Fruit fly (Drosophila melanogaster) whole organism, embryonic: ENCODE measurements around the gene CG15877.

Source experiments
- B-H2 ChIP-seq: fragments of 200-800 bp; sonication (Bioruptor generic); optimal IDR thresholded peaks from 2 replicates; lab custom pipeline; 2018; ENCODE audit warnings: missing biosample characterization, mild to moderate bottlenecking, missing genetic modification characterization
- CG10267 ChIP-seq: fragments of 200-800 bp; sonication (Bioruptor generic); optimal IDR thresholded peaks from 2 replicates; lab custom pipeline; 2018; ENCODE audit warnings: missing biosample characterization, mild to moderate bottlenecking, missing genetic modification characterization, moderate library complexity
- CG11560 ChIP-seq: fragments of 200-800 bp; sonication (Bioruptor generic); IDR thresholded peaks from 3 replicates; pipeline ENCODE4 v1.3.6; 2022; ENCODE audit warnings: missing biosample characterization, missing genetic modification characterization
- CG11696 ChIP-seq: fragments of 200-800 bp; sonication (Bioruptor generic); IDR thresholded peaks from 2 replicates; pipeline ENCODE4 v1.3.6; 2022; ENCODE audit warnings: missing biosample characterization, missing genetic modification characterization
- CG12769 ChIP-seq: fragments of 200-800 bp; sonication (Bioruptor generic); optimal IDR thresholded peaks from 2 replicates; lab custom pipeline; 2019; ENCODE audit warnings: missing biosample characterization, mild to moderate bottlenecking, missing genetic modification characterization, moderate library complexity
- CG13894 ChIP-seq: fragments of 200-800 bp; sonication (Bioruptor generic); optimal IDR thresholded peaks from 3 replicates; lab custom pipeline; 2018; ENCODE audit warnings: missing biosample characterization, mild to moderate bottlenecking, missing genetic modification characterization, moderate library complexity
- CG14014 ChIP-seq: fragments of 200-800 bp; sonication (Bioruptor generic); IDR thresholded peaks from 2 replicates; pipeline ENCODE4 v1.3.6; 2022; ENCODE audit warnings: missing biosample characterization, missing genetic modification characterization
- CG14050 ChIP-seq: fragments of 200-800 bp; sonication (Bioruptor generic); IDR thresholded peaks from 3 replicates; pipeline ENCODE4 v1.3.6; 2022; ENCODE audit warnings: missing biosample characterization, missing genetic modification characterization
- CG16779 ChIP-seq: fragments of 200-800 bp; sonication (Bioruptor generic); IDR thresholded peaks from 2 replicates; pipeline ENCODE4 v1.3.6; 2022; ENCODE audit warnings: missing biosample characterization, missing genetic modification characterization
- CG17568 ChIP-seq: fragments of 200-800 bp; sonication (Bioruptor generic); optimal IDR thresholded peaks from 2 replicates; lab custom pipeline; 2018; ENCODE audit warnings: missing biosample characterization, mild to moderate bottlenecking, missing genetic modification characterization, moderate library complexity
- CG18011 ChIP-seq: fragments of 200-800 bp; sonication (Bioruptor generic); optimal IDR thresholded peaks from 2 replicates; lab custom pipeline; 2017; ENCODE audit warnings: missing biosample characterization, missing genetic modification characterization, mild to moderate bottlenecking, moderate library complexity, missing genotype
- CG18764 ChIP-seq: fragments of 200-800 bp; sonication (Bioruptor generic); optimal IDR thresholded peaks from 3 replicates; lab custom pipeline; 2016; ENCODE audit warnings: missing biosample characterization, missing genetic modification characterization
- CG2116 ChIP-seq: fragments of 200-800 bp; sonication (Bioruptor generic); optimal IDR thresholded peaks from 3 replicates; lab custom pipeline; 2018; ENCODE audit warnings: missing biosample characterization, mild to moderate bottlenecking, missing genetic modification characterization
- CG31365 ChIP-seq: fragments of 200-800 bp; sonication (Bioruptor generic); optimal IDR thresholded peaks from 2 replicates; lab custom pipeline; 2018; ENCODE audit warnings: missing biosample characterization, mild to moderate bottlenecking, missing genetic modification characterization
- CG32772 ChIP-seq: fragments of 200-800 bp; sonication (Bioruptor generic); IDR thresholded peaks from 2 replicates; pipeline ENCODE4 v1.3.6; 2022; ENCODE audit warnings: missing biosample characterization, missing genetic modification characterization
- CG33557 ChIP-seq: fragments of 200-800 bp; sonication (Bioruptor generic); optimal IDR thresholded peaks from 2 replicates; lab custom pipeline; 2019; ENCODE audit warnings: missing biosample characterization, mild to moderate bottlenecking, missing genetic modification characterization, moderate library complexity
- CG42726 ChIP-seq: fragments of 200-800 bp; sonication (Bioruptor generic); IDR thresholded peaks from 2 replicates; pipeline ENCODE4 v1.3.6; 2022; ENCODE audit warnings: missing biosample characterization, missing genetic modification characterization; ENCODE audit not compliant: partially characterized antibody
- CG5245 ChIP-seq: fragments of 200-800 bp; sonication (Bioruptor generic); optimal IDR thresholded peaks from 3 replicates; lab custom pipeline; 2016; ENCODE audit warnings: missing biosample characterization, missing genetic modification characterization
- CG6654 ChIP-seq: fragments of 200-800 bp; sonication (Bioruptor generic); optimal IDR thresholded peaks from 2 replicates; lab custom pipeline; 2017; ENCODE audit warnings: missing biosample characterization, mild to moderate bottlenecking, missing genetic modification characterization
- CG9727 ChIP-seq: fragments of 200-800 bp; sonication (Bioruptor generic); optimal IDR thresholded peaks from 3 replicates; lab custom pipeline; 2017; ENCODE audit warnings: missing biosample characterization, mild to moderate bottlenecking, missing genetic modification characterization
- Dip3 ChIP-seq: fragments of 200-800 bp; sonication (Bioruptor generic); optimal IDR thresholded peaks from 3 replicates; lab custom pipeline; 2016; ENCODE audit warnings: missing biosample characterization, missing genetic modification characterization
- E2f1 ChIP-seq: fragments of 200-800 bp; sonication (Bioruptor generic); IDR thresholded peaks from 2 replicates; pipeline ENCODE4 v1.3.6; 2022; ENCODE audit warnings: missing biosample characterization, missing genetic modification characterization
- H2.0 ChIP-seq: fragments of 200-800 bp; sonication (Bioruptor generic); IDR thresholded peaks from 2 replicates; pipeline ENCODE4 v1.3.6; 2022; ENCODE audit warnings: missing biosample characterization, missing genetic modification characterization
- HLH3B ChIP-seq: fragments of 200-800 bp; sonication (Bioruptor generic); IDR thresholded peaks from 2 replicates; pipeline ENCODE4 v1.3.6; 2022; ENCODE audit warnings: missing biosample characterization, missing genetic modification characterization
- HLHmδ ChIP-seq: fragments of 200-800 bp; sonication (Bioruptor generic); optimal IDR thresholded peaks from 2 replicates; lab custom pipeline; 2018; ENCODE audit warnings: missing biosample characterization, mild to moderate bottlenecking, missing genetic modification characterization, moderate library complexity
- MTF-1 ChIP-seq: fragments of 200-800 bp; sonication (Bioruptor generic); optimal IDR thresholded peaks from 2 replicates; lab custom pipeline; 2018; ENCODE audit warnings: missing biosample characterization, mild to moderate bottlenecking, missing genetic modification characterization, borderline replicate concordance
- Mes4 ChIP-seq: fragments of 200-800 bp; sonication (Bioruptor generic); optimal IDR thresholded peaks from 2 replicates; lab custom pipeline; 2016; ENCODE audit warnings: missing biosample characterization, missing genetic modification characterization
- NFAT ChIP-seq: fragments of 200-800 bp; sonication (Bioruptor generic); IDR thresholded peaks from 2 replicates; pipeline ENCODE4 v1.3.6; 2022; ENCODE audit warnings: missing biosample characterization, missing genetic modification characterization
- Nf-YC ChIP-seq: fragments of 200-800 bp; optimal IDR thresholded peaks from 3 replicates; lab custom pipeline; 2019; ENCODE audit warnings: missing biosample characterization, mild to moderate bottlenecking, missing genetic modification characterization, moderate library complexity
- TFAM ChIP-seq: fragments of 200-800 bp; sonication (Bioruptor generic); optimal IDR thresholded peaks from 2 replicates; lab custom pipeline; 2017; ENCODE audit warnings: missing biosample characterization, missing genetic modification characterization, inconsistent platforms
- ab ChIP-seq: fragments of 200-800 bp; sonication (Bioruptor generic); optimal IDR thresholded peaks from 2 replicates; lab custom pipeline; 2016; ENCODE audit warnings: missing biosample characterization, missing genetic modification characterization
- bigmax ChIP-seq: fragments of 200-800 bp; sonication (Bioruptor generic); optimal IDR thresholded peaks from 2 replicates; lab custom pipeline; 2018; ENCODE audit warnings: missing biosample characterization, mild to moderate bottlenecking, missing genetic modification characterization
- caup ChIP-seq: fragments of 200-800 bp; sonication (Bioruptor generic); optimal IDR thresholded peaks from 3 replicates; lab custom pipeline; 2017; ENCODE audit warnings: missing biosample characterization, mild to moderate bottlenecking, missing genetic modification characterization, moderate library complexity; ENCODE audit not compliant: severe bottlenecking
- crp ChIP-seq, 2 experiments: fragments of 200-800 bp; sonication (Bioruptor generic); optimal IDR thresholded peaks; 2 replicates in 1 of 2; 3 replicates in 1 of 2; lab custom pipeline; 2017; ENCODE audit warnings: missing biosample characterization in 2 of 2, missing genetic modification characterization in 2 of 2, mild to moderate bottlenecking in 1 of 2, moderate library complexity in 1 of 2
- dimm ChIP-seq: fragments of 200-800 bp; sonication (Bioruptor generic); IDR thresholded peaks from 2 replicates; pipeline ENCODE4 v1.3.6; 2022; ENCODE audit warnings: missing biosample characterization, missing genetic modification characterization
- disco-r ChIP-seq: fragments of 200-800 bp; sonication (Bioruptor generic); optimal IDR thresholded peaks from 2 replicates; lab custom pipeline; 2016; ENCODE audit warnings: missing biosample characterization, missing genetic modification characterization
- fru ChIP-seq: fragments of >200 bp; optimal IDR thresholded peaks from 2 replicates; lab custom pipeline; 2017
- grn ChIP-seq: fragments of 200-800 bp; sonication (Bioruptor generic); optimal IDR thresholded peaks from 3 replicates; lab custom pipeline; 2017; ENCODE audit warnings: missing biosample characterization, missing genetic modification characterization
- h ChIP-seq: fragments of >200 bp; optimal IDR thresholded peaks from 2 replicates; lab custom pipeline; 2017
- nmo ChIP-seq: fragments of 200-800 bp; sonication (Bioruptor generic); optimal IDR thresholded peaks from 2 replicates; lab custom pipeline; 2018; ENCODE audit warnings: missing biosample characterization, mild to moderate bottlenecking, missing genetic modification characterization, moderate library complexity
- pb ChIP-seq: fragments of 200-800 bp; sonication (Bioruptor generic); optimal IDR thresholded peaks from 3 replicates; lab custom pipeline; 2016; ENCODE audit warnings: missing biosample characterization, missing genetic modification characterization
- scrt ChIP-seq: fragments of 200-800 bp; sonication (Bioruptor generic); optimal IDR thresholded peaks from 2 replicates; lab custom pipeline; 2018; ENCODE audit warnings: missing biosample characterization, mild to moderate bottlenecking, missing genetic modification characterization, moderate library complexity
- seq ChIP-seq: fragments of 200-800 bp; sonication (Bioruptor generic); IDR thresholded peaks from 2 replicates; pipeline ENCODE4 v1.3.6; 2022; ENCODE audit warnings: missing biosample characterization, missing genetic modification characterization
- sim ChIP-seq: fragments of 200-800 bp; sonication (Bioruptor generic); IDR thresholded peaks from 2 replicates; pipeline ENCODE4 v1.3.6; 2022; ENCODE audit warnings: missing biosample characterization, missing genetic modification characterization
- slbo ChIP-seq: fragments of 200-800 bp; sonication (Bioruptor generic); IDR thresholded peaks from 2 replicates; pipeline ENCODE4 v1.3.6; 2022; ENCODE audit warnings: missing biosample characterization, missing genetic modification characterization
- trem ChIP-seq: fragments of 200-800 bp; optimal IDR thresholded peaks from 3 replicates; lab custom pipeline; 2019; ENCODE audit warnings: missing biosample characterization, mild to moderate bottlenecking, missing genetic modification characterization, moderate library complexity
- wor ChIP-seq: fragments of 200-800 bp; sonication (Bioruptor generic); IDR thresholded peaks from 2 replicates; pipeline ENCODE4 v1.3.6; 2022; ENCODE audit warnings: missing biosample characterization, missing genetic modification characterization
- z ChIP-seq: fragments of 200-800 bp; sonication (Bioruptor generic); IDR thresholded peaks from 3 replicates; pipeline ENCODE4 v1.3.6; 2022; ENCODE audit warnings: missing biosample characterization, missing genetic modification characterization
- zfh1 ChIP-seq: fragments of 200-800 bp; sonication (Bioruptor generic); IDR thresholded peaks from 3 replicates; pipeline ENCODE4 v1.3.6; 2022; ENCODE audit warnings: missing biosample characterization, missing genetic modification characterization

Gene CG15877

dm6 chr3L:2378549-2378948, 1.2 kb upstream of the CG15877 start (continued):
- no peak for TF ChIP-seq caup
- TF ChIP-seq CG18011 (GFP tag; lab: Kevin White, UChicago), result no peak
- TF ChIP-seq z, result peak; percentile 92
- TF ChIP-seq CG12769, result peak; percentile 51
- no peak for TF ChIP-seq pb (GFP tag; lab: Kevin White, UChicago)

DNA sequence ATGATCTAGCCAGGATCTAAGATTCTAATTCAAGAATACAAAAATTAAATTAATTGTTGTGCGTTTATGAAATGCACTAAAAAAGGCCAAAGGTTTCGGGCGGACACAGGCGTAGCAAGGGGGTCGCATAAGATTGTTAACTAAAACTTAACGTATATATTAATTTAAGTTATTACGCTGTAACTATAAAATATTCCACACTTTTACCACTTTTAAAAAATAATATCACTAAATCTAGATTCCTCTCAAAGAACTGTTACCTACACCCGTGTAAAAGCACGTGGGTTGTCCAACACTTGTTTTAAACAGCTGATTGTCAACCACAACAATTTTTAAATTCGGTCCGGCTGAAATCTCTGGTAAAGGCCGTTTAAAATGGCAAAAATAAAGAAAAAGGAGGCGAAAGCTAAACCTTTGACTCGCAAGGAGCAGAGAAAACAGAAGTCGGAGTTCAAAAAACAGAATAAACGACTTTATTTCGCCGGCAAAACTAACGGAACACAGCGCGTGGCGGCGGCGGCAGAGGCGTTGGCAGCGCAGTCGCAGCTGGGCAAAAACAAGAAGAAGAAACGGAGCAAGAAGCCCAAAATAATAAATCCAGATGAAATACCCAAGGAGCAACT, 3.8 kb downstream of the CG15877 start, which contains the start of the genes mRpL23 and CG9004:
TSS of gene mRpL23 (minus strand) at position 284 of the 623 bp plus-strand sequence.
TSS of gene CG9004 (plus strand) at position 308 of the 623 bp plus-strand sequence.
- TF ChIP-seq Dip3 (peak; percentile 99), HLH3B (GFP tag; lab: Robert Waterston, UW) (peak; percentile 100), Nf-YC (tag; lab: Kevin White, UChicago) (peak; percentile 90), CG18011 (GFP tag; lab: Kevin White, UChicago) (peak; percentile 93), nmo (GFP tag; lab: Kevin White, UChicago) (peak; percentile 100), CG32772 (GFP tag; lab: Robert Waterston, UW) (peak; percentile 100), TFAM (GFP tag; lab: Kevin White, UChicago) (peak; percentile 93), ab (GFP tag; lab: Kevin White, UChicago) (peak; percentile 97), CG33557 (GFP tag; lab: Kevin White, UChicago) (peak; percentile 96), CG9727 (GFP tag; lab: Kevin White, UChicago) (peak; percentile 99), wor (GFP tag; lab: Robert Waterston, UW) (peak; percentile 99), CG5245 (GFP tag; lab: Kevin White, UChicago) (peak; percentile 99), NFAT (GFP tag; lab: Robert Waterston, UW) (peak; percentile 100), dimm (GFP tag; lab: Robert Waterston, UW) (peak; percentile 99), trem (peak; percentile 96), fru (lab: Kevin White, UChicago) (no peak), scrt (GFP tag; lab: Kevin White, UChicago) (peak; percentile 94), H2.0 (GFP tag; lab: Robert Waterston, UW) (peak; percentile 100), B-H2 (GFP tag; lab: Kevin White, UChicago) (peak; percentile 99), CG42726 (no peak), E2f1 (peak; percentile 100), CG6654 (peak; percentile 93), bigmax (GFP tag; lab: Kevin White, UChicago) (peak; percentile 66), CG11560 (tag; lab: Robert Waterston, UW) (peak; percentile 95), h (lab: Kevin White, UChicago) (no peak), seq (peak; percentile 99), MTF-1 (GFP tag; lab: Kevin White, UChicago) (peak; percentile 97), HLHmδ (no peak), crp (GFP tag; optimal IDR thresholded peaks at IDR 0.05; lab: Kevin White, UChicago) (peak; percentile 85 to 97), sim (GFP tag; lab: Robert Waterston, UW) (peak; percentile 98), grn (peak; percentile 89), CG10267 (peak; percentile 100), CG11696 (GFP tag; lab: Robert Waterston, UW) (peak; percentile 98), CG16779 (GFP tag; lab: Robert Waterston, UW) (peak; percentile 99), CG18764 (GFP tag; lab: Kevin White, UChicago) (peak; percentile 99), CG14050 (GFP tag; lab: Robert Waterston, UW) (peak; percentile 99), CG17568 (GFP tag; lab: Kevin White, UChicago) (peak; percentile 98), CG2116 (GFP tag; lab: Kevin White, UChicago) (peak; percentile 91), slbo (GFP tag; lab: Robert Waterston, UW) (peak; percentile 100), disco-r (GFP tag; lab: Kevin White, UChicago) (peak; percentile 97), zfh1 (GFP tag; lab: Robert Waterston, UW) (peak; percentile 100), CG14014 (GFP tag; lab: Robert Waterston, UW) (peak; percentile 100), Mes4 (GFP tag; lab: Kevin White, UChicago) (peak; percentile 97), CG13894 (tag; lab: Kevin White, UChicago) (peak; percentile 98), CG31365 (tag; lab: Kevin White, UChicago) (peak; percentile 87)
